Worm (Caenorhabditis elegans): Measurements from ENCODE around the gene frh-1.

Gene frh-1

DNA sequence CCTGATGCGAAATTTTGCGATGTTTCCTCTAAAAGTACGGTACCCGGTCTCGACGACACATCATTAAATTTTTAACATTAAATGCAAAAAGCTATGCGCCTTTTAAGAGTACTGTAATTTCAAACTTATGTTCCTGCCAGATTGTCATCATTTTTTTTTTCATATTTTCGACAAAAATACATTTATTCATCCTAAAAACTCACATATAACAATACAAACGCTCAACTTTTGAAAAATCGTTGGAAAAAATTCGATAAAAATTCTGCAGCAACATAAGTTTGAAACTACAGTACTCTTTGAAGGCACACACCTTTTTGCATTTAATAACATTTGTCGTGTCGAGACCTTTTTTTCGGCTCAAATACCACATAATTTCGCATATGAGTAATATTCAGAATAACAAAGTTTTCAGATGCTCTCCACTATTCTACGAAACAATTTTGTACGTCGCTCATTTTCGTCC, at the start of gene frh-1:
Gene frh-1, plus strand, starts transcription at position 413 of the 463 bp plus-strand sequence.
- TF ChIP-seq nhr-23 (tag; optimal IDR thresholded peaks at IDR 0.05) = no peak
- no peak for TF ChIP-seq pqm-1 (tag; optimal IDR thresholded peaks at IDR 0.05)
- TF ChIP-seq lsy-12 (tag; optimal IDR thresholded peaks at IDR 0.05) = no peak
- no peak for TF ChIP-seq daf-12 (tag; optimal IDR thresholded peaks at IDR 0.05)
- peak; percentile 26 for TF ChIP-seq elt-2 (tag; optimal IDR thresholded peaks at IDR 0.05)
- TF ChIP-seq fos-1 (tag; optimal IDR thresholded peaks at IDR 0.05) = no peak

DNA sequence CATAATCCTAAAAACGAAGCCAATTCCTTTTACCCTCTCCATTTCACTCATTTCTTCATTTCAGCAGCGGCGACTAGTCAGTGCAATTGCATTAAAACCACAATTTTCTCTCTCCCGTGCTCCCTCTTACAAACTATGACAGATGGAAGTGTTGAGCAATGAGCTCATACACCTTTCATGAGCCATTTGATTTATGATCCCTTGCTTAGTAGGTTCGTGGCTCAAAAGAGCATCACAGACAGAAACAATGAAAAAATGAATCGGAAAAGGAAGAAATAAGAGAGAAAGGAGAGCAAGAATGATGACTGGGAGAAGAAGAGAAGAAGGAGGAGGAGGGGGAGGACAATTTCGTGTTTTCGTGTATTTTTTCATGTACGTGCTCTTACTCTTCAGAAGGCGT, 45.7 kb upstream of the frh-1 start:
- TF ChIP-seq ceh-9 (tag; optimal IDR thresholded peaks at IDR 0.05) (no peak), mdl-1 (tag; optimal IDR thresholded peaks at IDR 0.05) (no peak), skn-1 (tag; optimal IDR thresholded peaks at IDR 0.05) (no peak), fos-1 (tag; optimal IDR thresholded peaks at IDR 0.05) (no peak), nhr-77 (tag; optimal IDR thresholded peaks at IDR 0.05) (no peak), unc-39 (tag; optimal IDR thresholded peaks at IDR 0.05) (no peak), pqm-1 (tag; optimal IDR thresholded peaks at IDR 0.05) (no peak), egl-5 (tag; optimal IDR thresholded peaks at IDR 0.05) (peak; percentile 47), unc-62 (GFP tag; optimal IDR thresholded peaks at IDR 0.05) (no peak), ceh-16 (tag; optimal IDR thresholded peaks at IDR 0.05) (no peak), snpc-4 (tag; optimal IDR thresholded peaks at IDR 0.05) (no peak), nhr-25 (tag; optimal IDR thresholded peaks at IDR 0.05) (no peak), nfya-1 (tag; optimal IDR thresholded peaks at IDR 0.05; ENCODE audit: insufficient read depth) (peak; percentile 13), ama-1 (optimal IDR thresholded peaks at IDR 0.05) (no peak), lin-39 (tag; optimal IDR thresholded peaks at IDR 0.05) (peak; percentile 74), pha-4 (tag; optimal IDR thresholded peaks at IDR 0.05) (no peak), nhr-12 (tag; optimal IDR thresholded peaks at IDR 0.05) (no peak), jun-1 (tag; optimal IDR thresholded peaks at IDR 0.05) (no peak), ceh-28 (tag; optimal IDR thresholded peaks at IDR 0.05) (no peak)

DNA sequence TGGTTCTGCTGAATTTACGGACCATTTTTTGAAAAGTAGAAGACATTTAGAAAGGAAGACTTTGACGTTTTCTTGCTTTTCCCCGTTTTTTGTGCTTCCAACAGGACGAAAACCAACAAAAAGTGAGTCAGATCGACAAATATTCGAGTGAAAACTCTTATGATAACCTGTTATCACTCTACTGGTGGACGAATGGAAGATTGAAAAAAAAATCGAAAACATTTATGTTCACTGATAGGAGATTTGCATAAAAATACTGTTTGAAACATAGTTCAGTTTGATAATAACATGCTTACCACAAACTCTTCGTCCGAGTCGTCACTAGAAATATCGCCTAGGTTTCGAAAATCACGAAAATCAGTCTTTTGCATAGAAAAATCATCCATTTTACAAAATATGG, 44.8 kb upstream of the frh-1 start:
- TF ChIP-seq zag-1 (tag; optimal IDR thresholded peaks at IDR 0.05) (no peak), elt-2 (tag; optimal IDR thresholded peaks at IDR 0.05) (peak; percentile 75), unc-39 (tag; optimal IDR thresholded peaks at IDR 0.05) (no peak), elt-3 (tag; optimal IDR thresholded peaks at IDR 0.05) (no peak), ztf-11 (tag; optimal IDR thresholded peaks at IDR 0.05) (no peak), hmg-11 (tag; optimal IDR thresholded peaks at IDR 0.05) (no peak)

DNA sequence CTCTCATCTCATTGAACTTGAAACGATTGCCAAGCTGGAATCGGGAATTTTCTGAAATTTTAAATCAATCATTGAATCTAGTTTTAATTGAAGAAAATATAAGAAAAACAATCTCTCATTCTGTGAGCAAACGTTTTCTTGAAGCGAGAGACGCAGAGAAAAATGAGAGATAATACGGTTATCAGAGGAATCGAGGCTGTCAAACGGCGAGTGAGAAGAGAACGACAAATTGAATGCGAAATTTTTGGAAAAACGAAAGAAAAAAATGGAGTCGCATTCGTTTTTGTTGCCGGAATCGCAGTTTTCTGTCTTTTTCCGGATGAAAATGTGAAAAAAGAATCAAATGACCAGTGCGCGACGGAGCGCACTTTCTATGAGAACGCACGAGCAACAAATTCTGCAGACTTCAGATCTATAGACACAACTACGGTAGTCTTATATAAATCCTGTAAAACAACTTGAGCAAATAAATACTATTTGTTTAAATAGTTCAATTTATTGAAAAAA, 43.6 kb upstream of the frh-1 start, which contains the start of gene tex-2:
Gene tex-2, minus strand, starts transcription at position 51 of the 507 bp plus-strand sequence.
- TF ChIP-seq fkh-2 (tag; optimal IDR thresholded peaks at IDR 0.05) (no peak), ceh-9 (tag; optimal IDR thresholded peaks at IDR 0.05) (no peak), pha-4 (tag; optimal IDR thresholded peaks at IDR 0.05) (peak; percentile 35), nhr-11 (tag; optimal IDR thresholded peaks at IDR 0.05) (no peak), nhr-237 (tag; optimal IDR thresholded peaks at IDR 0.05) (no peak), ztf-4 (tag; optimal IDR thresholded peaks at IDR 0.05) (no peak), nhr-77 (tag; optimal IDR thresholded peaks at IDR 0.05) (no peak), snpc-4 (tag; optimal IDR thresholded peaks at IDR 0.05) (no peak), unc-39 (tag; optimal IDR thresholded peaks at IDR 0.05) (no peak), nfya-1 (tag; optimal IDR thresholded peaks at IDR 0.05; ENCODE audit: insufficient read depth) (peak; percentile 28), lin-15B (tag; optimal IDR thresholded peaks at IDR 0.05) (peak; percentile 47), lin-39 (tag; optimal IDR thresholded peaks at IDR 0.05) (peak; percentile 46), ama-1 (optimal IDR thresholded peaks at IDR 0.05) (peak; percentile 40), ZK546.5 (tag; optimal IDR thresholded peaks at IDR 0.05) (no peak), tbx-2 (tag; optimal IDR thresholded peaks at IDR 0.05) (no peak), lsy-12 (tag; optimal IDR thresholded peaks at IDR 0.05) (no peak), pqm-1 (tag; optimal IDR thresholded peaks at IDR 0.05) (peak; percentile 34), fos-1 (tag; optimal IDR thresholded peaks at IDR 0.05) (no peak), R02D3.7 (tag; optimal IDR thresholded peaks at IDR 0.05) (no peak), nhr-28 (tag; optimal IDR thresholded peaks at IDR 0.05) (no peak), elt-2 (tag; optimal IDR thresholded peaks at IDR 0.05) (peak; percentile 93), nhr-76 (tag; optimal IDR thresholded peaks at IDR 0.05) (no peak), egl-5 (tag; optimal IDR thresholded peaks at IDR 0.05) (no peak), jun-1 (tag; optimal IDR thresholded peaks at IDR 0.05) (no peak)
